Fruit fly (Drosophila melanogaster) whole organism, embryonic: ENCODE results near the gene Fer3HCH.
A peak's percentile ranks its signal among the peaks of the same experiment; 100 is the strongest.

Experiments
- Asciz ChIP-seq: fragments of 200-800 bp; sonication (Bioruptor generic); optimal IDR thresholded peaks from 2 replicates; lab custom pipeline; 2017; ENCODE audit warnings: missing biosample characterization, mild to moderate bottlenecking, missing genetic modification characterization, missing genetic modification reagents
- Blimp-1 ChIP-seq: fragments of 200-800 bp; sonication (Bioruptor generic); optimal IDR thresholded peaks from 3 replicates; lab custom pipeline; 2018; ENCODE audit warnings: missing biosample characterization, missing genetic modification characterization, mild to moderate bottlenecking, moderate library complexity, missing genetic modification reagents
- CG1024 ChIP-seq: fragments of 200-800 bp; sonication (Bioruptor generic); IDR thresholded peaks from 2 replicates; pipeline ENCODE4 v1.3.6; 2022; ENCODE audit warnings: missing biosample characterization, missing genetic modification characterization
- CG10959 ChIP-seq: fragments of 200-800 bp; sonication (Bioruptor generic); IDR thresholded peaks from 2 replicates; pipeline ENCODE4 v1.3.6; 2022; ENCODE audit warnings: missing biosample characterization, missing genetic modification characterization
- CG12071 ChIP-seq: fragments of 200-800 bp; sonication (Bioruptor generic); optimal IDR thresholded peaks from 3 replicates; lab custom pipeline; 2018; ENCODE audit warnings: missing biosample characterization, mild to moderate bottlenecking, missing genetic modification characterization
- CG12219 ChIP-seq: fragments of 200-800 bp; sonication (Bioruptor generic); optimal IDR thresholded peaks from 3 replicates; lab custom pipeline; 2018; ENCODE audit warnings: missing biosample characterization, mild to moderate bottlenecking, missing genetic modification characterization
- CG12299 ChIP-seq: fragments of 200-800 bp; sonication (Bioruptor generic); optimal IDR thresholded peaks from 2 replicates; lab custom pipeline; 2018; ENCODE audit warnings: missing biosample characterization, mild to moderate bottlenecking, missing genetic modification characterization
- CG12744 ChIP-seq: fragments of 200-800 bp; sonication (Bioruptor generic); optimal IDR thresholded peaks from 2 replicates; lab custom pipeline; 2016; ENCODE audit warnings: missing biosample characterization, missing genetic modification characterization
- CG13424 ChIP-seq: fragments of 200-800 bp; sonication (Bioruptor generic); optimal IDR thresholded peaks from 2 replicates; lab custom pipeline; 2019; ENCODE audit warnings: missing biosample characterization, mild to moderate bottlenecking, missing genetic modification characterization, moderate library complexity
- CG13894 ChIP-seq: fragments of 200-800 bp; sonication (Bioruptor generic); optimal IDR thresholded peaks from 3 replicates; lab custom pipeline; 2018; ENCODE audit warnings: missing biosample characterization, mild to moderate bottlenecking, missing genetic modification characterization, moderate library complexity
- CG15073 ChIP-seq: fragments of 200-800 bp; sonication (Bioruptor generic); optimal IDR thresholded peaks from 2 replicates; lab custom pipeline; 2016; ENCODE audit warnings: missing biosample characterization, missing genetic modification characterization
- CG16813 ChIP-seq: fragments of 200-800 bp; sonication (Bioruptor generic); IDR thresholded peaks from 3 replicates; pipeline ENCODE4 v1.3.6; 2022; ENCODE audit warnings: missing biosample characterization, missing genetic modification characterization; ENCODE audit not compliant: partially characterized antibody
- CG18011 ChIP-seq: fragments of 200-800 bp; sonication (Bioruptor generic); optimal IDR thresholded peaks from 2 replicates; lab custom pipeline; 2017; ENCODE audit warnings: missing biosample characterization, missing genetic modification characterization, mild to moderate bottlenecking, moderate library complexity, missing genotype
- CG18764 ChIP-seq: fragments of 200-800 bp; sonication (Bioruptor generic); optimal IDR thresholded peaks from 3 replicates; lab custom pipeline; 2016; ENCODE audit warnings: missing biosample characterization, missing genetic modification characterization
- CG33213 ChIP-seq: fragments of 200-800 bp; sonication (Bioruptor generic); optimal IDR thresholded peaks from 3 replicates; lab custom pipeline; 2016; ENCODE audit warnings: missing biosample characterization, missing genetic modification characterization
- CG6175 ChIP-seq: fragments of 200-800 bp; sonication (Bioruptor generic); IDR thresholded peaks from 3 replicates; pipeline ENCODE4 v1.3.6; 2022; ENCODE audit warnings: missing biosample characterization, missing genetic modification characterization
- CG6654 ChIP-seq: fragments of 200-800 bp; sonication (Bioruptor generic); optimal IDR thresholded peaks from 2 replicates; lab custom pipeline; 2017; ENCODE audit warnings: missing biosample characterization, mild to moderate bottlenecking, missing genetic modification characterization
- CG6791 ChIP-seq: fragments of 200-800 bp; sonication (Bioruptor generic); IDR thresholded peaks from 3 replicates; pipeline ENCODE4 v1.3.6; 2022; ENCODE audit warnings: missing biosample characterization, missing genetic modification characterization; ENCODE audit not compliant: partially characterized antibody
- CG7271 ChIP-seq: fragments of 200-800 bp; sonication (Bioruptor generic); optimal IDR thresholded peaks from 2 replicates; lab custom pipeline; 2018; ENCODE audit warnings: missing biosample characterization, mild to moderate bottlenecking, missing genetic modification characterization, moderate library complexity
- CTCF ChIP-seq: fragments of 200-800 bp; sonication (Bioruptor generic); optimal IDR thresholded peaks from 2 replicates; lab custom pipeline; 2017; ENCODE audit warnings: missing biosample characterization, mild to moderate bottlenecking, missing genetic modification characterization, moderate library complexity
- Deaf1 ChIP-seq: fragments of 200-800 bp; optimal IDR thresholded peaks from 3 replicates; lab custom pipeline; 2019; ENCODE audit warnings: missing biosample characterization, mild to moderate bottlenecking, missing genetic modification characterization, moderate library complexity
- Dek ChIP-seq: fragments of 200-800 bp; sonication (Bioruptor generic); optimal IDR thresholded peaks from 3 replicates; lab custom pipeline; 2019; ENCODE audit warnings: missing biosample characterization, mild to moderate bottlenecking, missing genetic modification characterization, moderate library complexity
- Dll ChIP-seq: fragments of 200-800 bp; sonication (Bioruptor generic); IDR thresholded peaks from 4 replicates; pipeline ENCODE4 v1.3.6; 2022; ENCODE audit warnings: missing biosample characterization, missing genetic modification characterization; ENCODE audit not compliant: partially characterized antibody
- Doc2 ChIP-seq: fragments of 200-800 bp; sonication (Bioruptor generic); IDR thresholded peaks from 2 replicates; pipeline ENCODE4 v1.3.6; 2022; ENCODE audit warnings: missing biosample characterization, missing genetic modification characterization
- Hsf ChIP-seq: fragments of 200-800 bp; sonication (Bioruptor generic); optimal IDR thresholded peaks from 3 replicates; lab custom pipeline; 2016; ENCODE audit warnings: missing biosample characterization, missing genetic modification characterization
- MBD-R2 ChIP-seq: fragments of 200-800 bp; sonication (Bioruptor generic); IDR thresholded peaks from 2 replicates; pipeline ENCODE4 v1.3.6; 2022; ENCODE audit warnings: missing biosample characterization, missing genetic modification characterization
- Pdp1 ChIP-seq, 2 experiments: fragments of 200-800 bp; sonication (Bioruptor generic); optimal IDR thresholded peaks; 3 replicates each; lab custom pipeline; 2016; ENCODE audit warnings: missing biosample characterization in 2 of 2, missing genetic modification characterization in 2 of 2, mild to moderate bottlenecking in 1 of 2, moderate library complexity in 1 of 2
- Stat92E ChIP-seq, 3 experiments: fragments of >200 bp in 2 of 3; fragments of 200-800 bp in 1 of 3; sonication (Bioruptor generic) in 1 of 3; optimal IDR thresholded peaks; 2 replicates each; lab custom pipeline; 2017 to 2019; ENCODE audit warnings: missing biosample characterization in 3 of 3, missing genetic modification characterization in 3 of 3, mild to moderate bottlenecking in 1 of 3, moderate library complexity in 1 of 3
- ac ChIP-seq: fragments of 200-800 bp; sonication (Bioruptor generic); optimal IDR thresholded peaks from 3 replicates; lab custom pipeline; 2017; ENCODE audit warnings: missing biosample characterization, mild to moderate bottlenecking, missing genetic modification characterization
- ap ChIP-seq: fragments of 200-800 bp; sonication (Bioruptor generic); IDR thresholded peaks from 2 replicates; pipeline ENCODE4 v1.3.6; 2022; ENCODE audit warnings: missing biosample characterization, missing genetic modification characterization
- crp ChIP-seq, 2 experiments: fragments of 200-800 bp; sonication (Bioruptor generic); optimal IDR thresholded peaks; 2 replicates in 1 of 2; 3 replicates in 1 of 2; lab custom pipeline; 2017; ENCODE audit warnings: missing biosample characterization in 2 of 2, missing genetic modification characterization in 2 of 2, mild to moderate bottlenecking in 1 of 2, moderate library complexity in 1 of 2
- cwo ChIP-seq: fragments of 200-800 bp; sonication (Bioruptor generic); optimal IDR thresholded peaks from 3 replicates; lab custom pipeline; 2017; ENCODE audit warnings: missing biosample characterization, missing genetic modification characterization, mild to moderate bottlenecking, moderate library complexity, missing genetic modification reagents
- dm ChIP-seq: fragments of 200-800 bp; sonication (Bioruptor generic); optimal IDR thresholded peaks from 3 replicates; lab custom pipeline; 2016; ENCODE audit warnings: missing biosample characterization, missing genetic modification characterization
- fu2 ChIP-seq: fragments of 200-800 bp; sonication (Bioruptor generic); optimal IDR thresholded peaks from 2 replicates; lab custom pipeline; 2016; ENCODE audit warnings: missing biosample characterization, missing genetic modification characterization
- gsb-n ChIP-seq: fragments of 200-800 bp; sonication (Bioruptor generic); optimal IDR thresholded peaks from 3 replicates; lab custom pipeline; 2018; ENCODE audit warnings: missing biosample characterization, mild to moderate bottlenecking, missing genetic modification characterization
- jing ChIP-seq: fragments of 200-800 bp; sonication (Bioruptor generic); optimal IDR thresholded peaks from 2 replicates; lab custom pipeline; 2018; ENCODE audit warnings: missing biosample characterization, mild to moderate bottlenecking, missing genetic modification characterization
- kay ChIP-seq: fragments of 200-800 bp; sonication (Bioruptor generic); optimal IDR thresholded peaks from 2 replicates; lab custom pipeline; 2016; ENCODE audit warnings: missing biosample characterization, missing genetic modification characterization
- lov ChIP-seq, 2 experiments: fragments of 200-800 bp in 1 of 2; fragments of >200 bp in 1 of 2; sonication (Bioruptor generic) in 1 of 2; IDR thresholded peaks in 1 of 2; optimal IDR thresholded peaks in 1 of 2; 2 replicates in 1 of 2; 3 replicates in 1 of 2; pipeline versions ENCODE4 v1.3.6 to Lab custom; 2017 to 2022; ENCODE audit warnings: missing biosample characterization in 1 of 2, missing genetic modification characterization in 1 of 2
- nerfin-2 ChIP-seq: fragments of 200-800 bp; sonication (Bioruptor generic); IDR thresholded peaks from 2 replicates; pipeline ENCODE4 v1.3.6; 2022; ENCODE audit warnings: missing biosample characterization, missing genetic modification characterization; ENCODE audit not compliant: partially characterized antibody
- nmo ChIP-seq: fragments of 200-800 bp; sonication (Bioruptor generic); optimal IDR thresholded peaks from 2 replicates; lab custom pipeline; 2018; ENCODE audit warnings: missing biosample characterization, mild to moderate bottlenecking, missing genetic modification characterization, moderate library complexity
- pros ChIP-seq: fragments of 200-800 bp; sonication (Bioruptor generic); optimal IDR thresholded peaks from 3 replicates; lab custom pipeline; 2019; ENCODE audit warnings: missing biosample characterization, mild to moderate bottlenecking, missing genetic modification characterization, moderate library complexity
- pzg ChIP-seq: fragments of 200-800 bp; sonication (Bioruptor generic); optimal IDR thresholded peaks from 3 replicates; lab custom pipeline; 2018; ENCODE audit warnings: missing biosample characterization, mild to moderate bottlenecking, missing genetic modification characterization, moderate library complexity
- ranshi ChIP-seq: fragments of 200-800 bp; sonication (Bioruptor generic); IDR thresholded peaks from 2 replicates; pipeline ENCODE4 v1.3.6; 2022; ENCODE audit warnings: missing biosample characterization, missing genetic modification characterization
- row ChIP-seq: fragments of 200-800 bp; sonication (Bioruptor generic); IDR thresholded peaks from 3 replicates; pipeline ENCODE4 v1.3.6; 2022; ENCODE audit warnings: missing biosample characterization, missing genetic modification characterization
- slbo ChIP-seq: fragments of 200-800 bp; sonication (Bioruptor generic); IDR thresholded peaks from 2 replicates; pipeline ENCODE4 v1.3.6; 2022; ENCODE audit warnings: missing biosample characterization, missing genetic modification characterization
- stwl ChIP-seq: fragments of 200-800 bp; sonication (Bioruptor generic); optimal IDR thresholded peaks from 3 replicates; lab custom pipeline; 2018; ENCODE audit warnings: missing biosample characterization, mild to moderate bottlenecking, missing genetic modification characterization, moderate library complexity
- zfh2 ChIP-seq: fragments of 200-800 bp; sonication (Bioruptor generic); optimal IDR thresholded peaks from 2 replicates; lab custom pipeline; 2016; ENCODE audit warnings: missing biosample characterization, missing genetic modification characterization

Fer3HCH gene

dm6 chrX:13134811-13135210 is 26.8 kb upstream of the Fer3HCH start (continued):
- TF ChIP-seq CG16813 (0 out of 3 replicates have a peak, but pooled peaks have one; percentile 6), Dek (tag; lab: Kevin White, UChicago) (peak; percentile 13), CTCF (GFP tag; lab: Kevin White, UChicago) (peak; percentile 64), Dll (GFP tag; lab: Robert Waterston, UW) (no peak), CG1024 (GFP tag; lab: Robert Waterston, UW) (no peak), CG7271 (tag; lab: Kevin White, UChicago) (no peak), crp (GFP tag; optimal IDR thresholded peaks at IDR 0.05; lab: Kevin White, UChicago) (no peak), kay (GFP tag; lab: Kevin White, UChicago) (peak; percentile 24), stwl (tag; lab: Kevin White, UChicago) (peak; percentile 25), CG18011 (GFP tag; lab: Kevin White, UChicago) (no peak), CG6791 (0 out of 3 replicates have a peak, but pooled peaks have one; percentile 42)

dm6 chrX:13131063-13131773 is 23.2 kb upstream of the Fer3HCH start:
- TF ChIP-seq CG12071 (GFP tag; lab: Kevin White, UChicago) = peak; percentile 99
- TF ChIP-seq nerfin-2 = no peak
- TF ChIP-seq CG13894 (tag; lab: Kevin White, UChicago) = peak; percentile 99
- TF ChIP-seq nmo (GFP tag; lab: Kevin White, UChicago) = peak; percentile 97
- peak; percentile 87 for TF ChIP-seq CG15073 (GFP tag; lab: Kevin White, UChicago)
- peak; percentile 63 for TF ChIP-seq pzg (GFP tag; lab: Kevin White, UChicago)
- TF ChIP-seq gsb-n (tag; lab: Kevin White, UChicago) = peak; percentile 95
- peak; percentile 82 for TF ChIP-seq pros
- TF ChIP-seq CG6654 (GFP tag; lab: Kevin White, UChicago) = peak; percentile 90
- TF ChIP-seq dm = peak; percentile 98
- peak; percentile 99 for TF ChIP-seq ranshi (GFP tag; lab: Robert Waterston, UW)
- TF ChIP-seq Asciz (GFP tag; lab: Kevin White, UChicago) = peak; percentile 96
- peak; percentile 99 for TF ChIP-seq Hsf (GFP tag; lab: Kevin White, UChicago)
- TF ChIP-seq fu2 = peak; percentile 99
- TF ChIP-seq Pdp1 (GFP tag; optimal IDR thresholded peaks at IDR 0.05; lab: Kevin White, UChicago) = peak; percentile 98 to 99
- peak; percentile 96 for TF ChIP-seq Blimp-1 (GFP tag; lab: Kevin White, UChicago)
- TF ChIP-seq CG18764 (GFP tag; lab: Kevin White, UChicago) = peak; percentile 97
- TF ChIP-seq slbo (GFP tag; lab: Robert Waterston, UW) = peak; percentile 100
- peak; percentile 99 for TF ChIP-seq CG6175 (GFP tag; lab: Robert Waterston, UW)
- peak; percentile 96 for TF ChIP-seq Doc2
- TF ChIP-seq CG12744 = peak; percentile 99
- peak; percentile 99 for TF ChIP-seq zfh2
- peak; percentile 89 for TF ChIP-seq ac
- peak; percentile 97 for TF ChIP-seq jing (GFP tag; lab: Kevin White, UChicago)
- TF ChIP-seq CG33213 (GFP tag; lab: Kevin White, UChicago) = peak; percentile 99
- peak; percentile 98 for TF ChIP-seq CG13424 (tag; lab: Kevin White, UChicago)
- TF ChIP-seq Deaf1 (tag; lab: Kevin White, UChicago) = peak; percentile 82
- peak; percentile 99 for TF ChIP-seq CG12219 (GFP tag; lab: Kevin White, UChicago)
- TF ChIP-seq lov (optimal IDR thresholded peaks at IDR 0.05; lab: Kevin White, UChicago) = no peak
- TF ChIP-seq lov (GFP tag; IDR thresholded peaks at IDR 0.05; lab: Robert Waterston, UW) = peak; percentile 99
- TF ChIP-seq ap (GFP tag; lab: Robert Waterston, UW) = peak; percentile 98
- peak; percentile 98 for TF ChIP-seq cwo (GFP tag; lab: Kevin White, UChicago)
- TF ChIP-seq row (GFP tag; lab: Robert Waterston, UW) = peak; percentile 100
- TF ChIP-seq CG12299 = peak; percentile 97
- peak; percentile 100 for TF ChIP-seq MBD-R2 (GFP tag; lab: Robert Waterston, UW)
- peak; percentile 98 for TF ChIP-seq CG10959
- peak in 1 of 3 experiments; percentile 89 for TF ChIP-seq Stat92E (GFP tag; optimal IDR thresholded peaks at IDR 0.05; lab: Kevin White, UChicago)
